Worm (Caenorhabditis elegans) whole organism, L1 larva: ENCODE measurements around the gene R12A1.3.

Experiments
- aha-1 ChIP-seq: fragments of 150-350 bp; optimal IDR thresholded peaks from 2 replicates; lab custom pipeline; 2014; ENCODE audit warnings: missing biosample characterization, missing genetic modification characterization
- egl-13 ChIP-seq: sonication (generic microtip); optimal IDR thresholded peaks from 2 replicates; lab custom pipeline; 2016; ENCODE audit warnings: missing genotype, missing genetic modification reagents, missing genetic modification characterization, missing compliant biosample characterization
- elt-2 ChIP-seq: sonication (generic microtip); optimal IDR thresholded peaks from 2 replicates; lab custom pipeline; 2016; ENCODE audit warnings: missing genetic modification characterization, mild to moderate bottlenecking, inconsistent platforms, missing compliant biosample characterization, missing genetic modification reagents
- fkh-10 ChIP-seq: sonication (generic microtip); optimal IDR thresholded peaks from 2 replicates; lab custom pipeline; 2017; ENCODE audit warnings: missing biosample characterization, missing genetic modification reagents, missing genetic modification characterization
- jun-1 ChIP-seq: fragments of 150-350 bp; optimal IDR thresholded peaks from 2 replicates; lab custom pipeline; 2014; ENCODE audit warnings: missing biosample characterization, missing genetic modification reagents, missing genetic modification characterization
- lin-13 ChIP-seq: fragments of 150-350 bp; optimal IDR thresholded peaks from 2 replicates; lab custom pipeline; 2014; ENCODE audit warnings: missing biosample characterization, missing genetic modification reagents, missing genetic modification characterization
- lir-3 ChIP-seq: sonication (generic microtip); optimal IDR thresholded peaks from 2 replicates; lab custom pipeline; 2016; ENCODE audit warnings: mild to moderate bottlenecking, missing genetic modification characterization, moderate library complexity, missing compliant biosample characterization; ENCODE audit not compliant: poor library complexity
- mep-1 ChIP-seq: fragments of 150-350 bp; optimal IDR thresholded peaks from 2 replicates; lab custom pipeline; 2014; ENCODE audit warnings: missing biosample characterization, missing genetic modification characterization
- nhr-11 ChIP-seq: fragments of 150-350 bp; optimal IDR thresholded peaks from 2 replicates; lab custom pipeline; 2014; ENCODE audit warnings: missing biosample characterization, missing genetic modification characterization
- nhr-12 ChIP-seq: sonication (generic microtip); optimal IDR thresholded peaks from 2 replicates; lab custom pipeline; 2017; ENCODE audit warnings: missing biosample characterization, missing genetic modification characterization
- nhr-76 ChIP-seq: sonication (generic microtip); optimal IDR thresholded peaks from 2 replicates; lab custom pipeline; 2017; ENCODE audit warnings: missing biosample characterization, missing genetic modification characterization
- skn-1 ChIP-seq: fragments of 150-350 bp; optimal IDR thresholded peaks from 2 replicates; lab custom pipeline; 2014; ENCODE audit warnings: missing biosample characterization, missing genetic modification characterization
- unc-62 ChIP-seq: fragments of 150-350 bp; optimal IDR thresholded peaks from 2 replicates; lab custom pipeline; 2014; ENCODE audit warnings: missing biosample characterization, missing genetic modification reagents, missing genetic modification characterization
- vab-15 ChIP-seq: sonication (generic microtip); optimal IDR thresholded peaks from 2 replicates; lab custom pipeline; 2017; ENCODE audit warnings: missing genotype, mild to moderate bottlenecking, missing genetic modification characterization, missing compliant biosample characterization

ce11 chrV:1456614-1457013 lies 31.0 kb upstream of the R12A1.3 start:
- no peak for TF ChIP-seq mep-1 (tag; lab: Kevin White, UChicago)
- no peak for TF ChIP-seq skn-1
- TF ChIP-seq lin-13 (GFP tag; lab: Kevin White, UChicago), result no peak
- TF ChIP-seq vab-15, result no peak
- no peak for TF ChIP-seq aha-1 (tag; lab: Kevin White, UChicago)
- TF ChIP-seq egl-13 (tag; lab: Kevin White, UChicago), result no peak
- TF ChIP-seq unc-62 (GFP tag; lab: Kevin White, UChicago), result no peak
- no peak for TF ChIP-seq fkh-10 (GFP tag; lab: Kevin White, UChicago)
- no peak for TF ChIP-seq jun-1 (tag; lab: Kevin White, UChicago)
- TF ChIP-seq nhr-11 (tag; lab: Kevin White, UChicago), result no peak
- no peak for TF ChIP-seq elt-2 (tag; lab: Kevin White, UChicago)
- no peak for TF ChIP-seq lir-3 (tag; lab: Kevin White, UChicago)
- TF ChIP-seq nhr-76 (tag; lab: Kevin White, UChicago), result no peak
- TF ChIP-seq nhr-12 (tag; lab: Kevin White, UChicago), result no peak
